Worm (Caenorhabditis elegans) whole organism, midembryonic: ENCODE data around the gene C15C8.8.

Experiments used
- T22C8.4 ChIP-seq: fragments of 200-800 bp; sonication (Bioruptor generic); IDR thresholded peaks from 2 replicates; pipeline ENCODE4 v1.3.6; 2022; ENCODE audit warnings: missing genetic modification characterization, missing compliant biosample characterization
- flt-1 ChIP-seq: fragments of 200-800 bp; sonication (Bioruptor generic); IDR thresholded peaks from 2 replicates; pipeline ENCODE4 v1.3.6; 2022; ENCODE audit warnings: missing genetic modification characterization, missing compliant biosample characterization
- ref-1 ChIP-seq: fragments of 200-800 bp; sonication (Bioruptor generic); conservative IDR thresholded peaks from 2 replicates; pipeline ENCODE4 v1.3.6; 2022; ENCODE audit warnings: missing genetic modification reagents, missing genetic modification characterization, missing compliant biosample characterization
- ztf-23 ChIP-seq: fragments of 200-800 bp; sonication (Bioruptor generic); IDR thresholded peaks from 2 replicates; pipeline ENCODE4 v1.3.6; 2022; ENCODE audit warnings: missing genetic modification reagents, missing genetic modification characterization, missing compliant biosample characterization

ce11 chrV:12787026-12787425, 34.7 kb upstream of the C15C8.8 start, which contains the start of gene fkb-4:
- TF ChIP-seq ztf-23 (GFP tag; lab: Robert Waterston, UW), result no peak
- no peak for TF ChIP-seq T22C8.4 (GFP tag; lab: Robert Waterston, UW)
- TF ChIP-seq ref-1 (GFP tag; lab: Robert Waterston, UW), result no peak
- TF ChIP-seq flt-1 (GFP tag; lab: Robert Waterston, UW), result no peak
